Fruit fly (Drosophila melanogaster) whole organism, prepupa: ENCODE measurements around the gene CG33703.

ENCODE experiments used
- Blimp-1 ChIP-seq: fragments of 200-800 bp; sonication (Bioruptor generic); optimal IDR thresholded peaks from 3 replicates; lab custom pipeline; 2017; ENCODE audit warnings: missing biosample characterization, missing genetic modification characterization, mild to moderate bottlenecking, moderate library complexity, missing genetic modification reagents
- CG15336 ChIP-seq: fragments of 200-800 bp; sonication (Bioruptor generic); IDR thresholded peaks from 2 replicates; pipeline ENCODE4 v1.3.6; 2022; ENCODE audit warnings: missing biosample characterization, missing genetic modification characterization
- CG34406 ChIP-seq: fragments of 200-800 bp; sonication (Bioruptor generic); optimal IDR thresholded peaks from 3 replicates; lab custom pipeline; 2016; ENCODE audit warnings: missing biosample characterization, missing genetic modification characterization
- Eip75B ChIP-seq: fragments of 200-800 bp; sonication (Bioruptor generic); optimal IDR thresholded peaks from 3 replicates; lab custom pipeline; 2016; ENCODE audit warnings: missing biosample characterization, missing genetic modification characterization
- Smox ChIP-seq: fragments of 200-800 bp; sonication (Bioruptor generic); optimal IDR thresholded peaks from 3 replicates; lab custom pipeline; 2016; ENCODE audit warnings: missing biosample characterization, missing genetic modification characterization
- cyc ChIP-seq: fragments of 200-800 bp; sonication (Bioruptor generic); optimal IDR thresholded peaks from 3 replicates; lab custom pipeline; 2016; ENCODE audit warnings: missing biosample characterization, missing genetic modification characterization
- vri ChIP-seq: fragments of 200-800 bp; sonication (Bioruptor generic); optimal IDR thresholded peaks from 3 replicates; lab custom pipeline; 2016; ENCODE audit warnings: missing biosample characterization, mild to moderate bottlenecking, missing genetic modification characterization

dm6 chr3L:9513309-9513708 lies 849 bp upstream of the CG33703 start, which contains the start of gene CG33702:
- TF ChIP-seq CG15336 (no peak), CG34406 (GFP tag; lab: Kevin White, UChicago) (no peak), Smox (GFP tag; lab: Kevin White, UChicago) (no peak), Blimp-1 (GFP tag; lab: Kevin White, UChicago) (no peak), vri (GFP tag; lab: Kevin White, UChicago) (no peak), cyc (GFP tag; lab: Kevin White, UChicago) (no peak), Eip75B (GFP tag; lab: Kevin White, UChicago) (no peak)
